Worm (Caenorhabditis elegans): ENCODE measurements around the gene srh-62.

DNA sequence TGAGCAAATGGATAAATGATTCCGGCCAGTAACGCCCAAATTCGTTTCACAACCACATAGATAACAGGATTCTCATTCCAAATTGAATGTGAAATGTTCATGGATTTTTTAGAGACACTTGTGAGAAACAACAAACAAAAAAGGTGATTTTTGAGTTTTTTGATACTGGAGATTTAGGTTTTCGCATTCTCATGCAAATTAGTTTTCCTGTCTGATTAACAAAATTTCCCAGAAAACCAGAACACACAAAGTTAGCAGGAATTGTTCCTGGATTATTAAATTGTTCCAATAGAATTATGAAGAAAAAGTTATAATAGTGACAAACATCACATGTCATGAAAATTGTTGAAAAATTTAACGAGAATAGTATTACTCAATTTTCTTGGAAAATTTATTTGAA lies 40.3 kb upstream of the srh-62 start, which contains the start of gene srh-33:
- TF ChIP-seq tab-1 (GFP tag; IDR thresholded peaks at IDR 0.05) = no peak
- TF ChIP-seq flt-1 (GFP tag; IDR thresholded peaks at IDR 0.05) = no peak
- no peak for TF ChIP-seq ref-1 (GFP tag; conservative IDR thresholded peaks at IDR 0.05)
- no peak for TF ChIP-seq ztf-29 (GFP tag; IDR thresholded peaks at IDR 0.05)
- no peak for TF ChIP-seq med-1 (GFP tag; optimal IDR thresholded peaks at IDR 0.05; ENCODE audit: insufficient read depth)
- TF ChIP-seq klf-2 (GFP tag; conservative IDR thresholded peaks at IDR 0.05) = no peak
- no peak for TF ChIP-seq ztf-23 (GFP tag; IDR thresholded peaks at IDR 0.05)
- no peak for TF ChIP-seq cog-1 (tag; optimal IDR thresholded peaks at IDR 0.05)
- TF ChIP-seq T22C8.4 (GFP tag; IDR thresholded peaks at IDR 0.05) = no peak
